Worm (Caenorhabditis elegans) whole organism, L2 larva: ENCODE data around the gene lido-9.

Experiments used
- C34F6.9 ChIP-seq: fragments of 150-350 bp; optimal IDR thresholded peaks from 2 replicates; lab custom pipeline; 2014; ENCODE audit warnings: missing biosample characterization, missing genetic modification characterization
- F13H6.1 ChIP-seq: sonication (generic microtip); optimal IDR thresholded peaks from 2 replicates; lab custom pipeline; 2016; ENCODE audit warnings: missing genetic modification characterization, missing compliant biosample characterization
- R02D3.7 ChIP-seq: fragments of 150-350 bp; optimal IDR thresholded peaks from 2 replicates; lab custom pipeline; 2014; ENCODE audit warnings: missing biosample characterization, missing genetic modification characterization
- ZK546.5 ChIP-seq: sonication (generic microtip); optimal IDR thresholded peaks from 2 replicates; lab custom pipeline; 2017; ENCODE audit warnings: missing biosample characterization, missing genetic modification characterization
- alr-1 ChIP-seq: fragments of 150-350 bp; optimal IDR thresholded peaks from 2 replicates; lab custom pipeline; 2014; ENCODE audit warnings: missing biosample characterization, missing genetic modification characterization
- aly-2 ChIP-seq: fragments of 150-350 bp; optimal IDR thresholded peaks from 2 replicates; lab custom pipeline; 2014; ENCODE audit warnings: missing biosample characterization, missing genetic modification characterization
- ama-1 ChIP-seq: fragments of 150-350 bp; optimal IDR thresholded peaks from 2 replicates; lab custom pipeline; 2018; ENCODE audit warnings: inconsistent platforms
- blmp-1 ChIP-seq: sonication (generic microtip); optimal IDR thresholded peaks from 2 replicates; lab custom pipeline; 2017; ENCODE audit warnings: missing genetic modification characterization, mild to moderate bottlenecking, missing compliant biosample characterization, antibody characterized with exemption, moderate library complexity; ENCODE audit not compliant: insufficient read depth
- ceh-16 ChIP-seq: fragments of 150-350 bp; optimal IDR thresholded peaks from 2 replicates; lab custom pipeline; 2014; ENCODE audit warnings: missing biosample characterization, missing genetic modification characterization
- ceh-82 ChIP-seq: fragments of 150-350 bp; optimal IDR thresholded peaks from 2 replicates; lab custom pipeline; 2014; ENCODE audit warnings: missing biosample characterization, missing genetic modification characterization
- crh-2 ChIP-seq: sonication (generic microtip); optimal IDR thresholded peaks from 2 replicates; lab custom pipeline; 2017; ENCODE audit warnings: missing biosample characterization, missing genetic modification characterization
- dmd-4 ChIP-seq: sonication (generic microtip); optimal IDR thresholded peaks from 2 replicates; lab custom pipeline; 2017; ENCODE audit warnings: missing biosample characterization, missing genetic modification characterization
- elt-1 ChIP-seq: fragments of 150-350 bp; optimal IDR thresholded peaks from 2 replicates; lab custom pipeline; 2014; ENCODE audit warnings: missing biosample characterization, missing genetic modification characterization
- fos-1 ChIP-seq: fragments of 150-350 bp; optimal IDR thresholded peaks from 2 replicates; lab custom pipeline; 2014; ENCODE audit warnings: missing biosample characterization, missing genetic modification characterization
- gmeb-1 ChIP-seq: fragments of 150-350 bp; optimal IDR thresholded peaks from 2 replicates; lab custom pipeline; 2014; ENCODE audit warnings: missing biosample characterization, missing genetic modification characterization
- lin-13 ChIP-seq: fragments of 150-350 bp; optimal IDR thresholded peaks from 2 replicates; lab custom pipeline; 2014; ENCODE audit warnings: missing biosample characterization, missing genetic modification reagents, missing genetic modification characterization
- lsy-2 ChIP-seq, 2 experiments: fragments of 150-350 bp in 1 of 2; sonication (generic microtip) in 1 of 2; optimal IDR thresholded peaks; 2 replicates each; lab custom pipeline; 2014 to 2017; ENCODE audit warnings: missing biosample characterization in 2 of 2, missing genetic modification characterization in 2 of 2
- mab-5 ChIP-seq: fragments of 150-350 bp; optimal IDR thresholded peaks from 2 replicates; lab custom pipeline; 2014; ENCODE audit warnings: missing biosample characterization, missing genetic modification characterization
- mbf-1 ChIP-seq: sonication (generic microtip); optimal IDR thresholded peaks from 2 replicates; lab custom pipeline; 2017; ENCODE audit warnings: missing biosample characterization, missing genetic modification characterization
- mdl-1 ChIP-seq, 2 experiments: fragments of 150-350 bp in 1 of 2; sonication (generic microtip) in 1 of 2; optimal IDR thresholded peaks; 2 replicates each; lab custom pipeline; 2017; ENCODE audit warnings: missing biosample characterization in 2 of 2, missing genetic modification characterization in 2 of 2
- nhr-10 ChIP-seq: sonication (generic microtip); optimal IDR thresholded peaks from 2 replicates; lab custom pipeline; 2017; ENCODE audit warnings: missing biosample characterization, missing genetic modification characterization
- nhr-11 ChIP-seq: fragments of 150-350 bp; optimal IDR thresholded peaks from 2 replicates; lab custom pipeline; 2014; ENCODE audit warnings: missing biosample characterization, missing genetic modification characterization
- nhr-12 ChIP-seq: fragments of 150-350 bp; optimal IDR thresholded peaks from 2 replicates; lab custom pipeline; 2014; ENCODE audit warnings: missing biosample characterization, missing genetic modification characterization
- nhr-129 ChIP-seq: fragments of 150-350 bp; optimal IDR thresholded peaks from 2 replicates; lab custom pipeline; 2014; ENCODE audit warnings: missing biosample characterization, missing genetic modification characterization
- nhr-237 ChIP-seq: fragments of 150-350 bp; optimal IDR thresholded peaks from 2 replicates; lab custom pipeline; 2014; ENCODE audit warnings: missing biosample characterization, missing genetic modification characterization
- nhr-25 ChIP-seq: fragments of 150-350 bp; sonication (generic microtip); optimal IDR thresholded peaks from 3 replicates; lab custom pipeline; 2014; ENCODE audit warnings: missing biosample characterization, missing genetic modification characterization
- nhr-77 ChIP-seq: fragments of 150-350 bp; optimal IDR thresholded peaks from 2 replicates; lab custom pipeline; 2014; ENCODE audit warnings: missing biosample characterization, missing genetic modification characterization
- skn-1 ChIP-seq: sonication (generic microtip); optimal IDR thresholded peaks from 2 replicates; lab custom pipeline; 2017; ENCODE audit warnings: missing biosample characterization, missing genetic modification characterization
- sma-3 ChIP-seq: sonication (generic microtip); optimal IDR thresholded peaks from 2 replicates; lab custom pipeline; 2016; ENCODE audit warnings: missing genetic modification reagents, missing genetic modification characterization, missing compliant biosample characterization
- unc-55 ChIP-seq: fragments of 150-350 bp; sonication (generic microtip); optimal IDR thresholded peaks from 3 replicates; lab custom pipeline; 2014; ENCODE audit warnings: missing biosample characterization, missing genetic modification reagents, missing genetic modification characterization
- zag-1 ChIP-seq: fragments of 150-350 bp; optimal IDR thresholded peaks from 2 replicates; lab custom pipeline; 2014; ENCODE audit warnings: missing biosample characterization, missing genetic modification characterization
- ztf-1 ChIP-seq: fragments of 200-800 bp; sonication (Bioruptor generic); conservative IDR thresholded peaks from 2 replicates; pipeline ENCODE4 v1.3.6; 2022; ENCODE audit warnings: missing genetic modification characterization, missing compliant biosample characterization
- ztf-11 ChIP-seq: sonication (generic microtip); optimal IDR thresholded peaks from 2 replicates; lab custom pipeline; 2017; ENCODE audit warnings: missing biosample characterization, missing genetic modification characterization
- ztf-4 ChIP-seq: fragments of 150-350 bp; optimal IDR thresholded peaks from 2 replicates; lab custom pipeline; 2014; ENCODE audit warnings: missing biosample characterization, missing genetic modification characterization

Gene lido-9

ce11 chrII:3043358-3043757, 42.8 kb downstream of the lido-9 start, which contains the start of gene B0454.8:
Gene B0454.8 (minus strand): TSS chrII:3043458.
- TF ChIP-seq ztf-11 (no peak), sma-3 (no peak), zag-1 (no peak), nhr-237 (tag; lab: Kevin White, UChicago) (no peak), alr-1 (tag; lab: Kevin White, UChicago) (no peak), nhr-25 (no peak), elt-1 (tag; lab: Kevin White, UChicago) (no peak), crh-2 (tag; lab: Kevin White, UChicago) (no peak), ceh-82 (tag; lab: Kevin White, UChicago) (no peak), ama-1 (lab: Kevin White, UChicago) (no peak), unc-55 (GFP tag; lab: Kevin White, UChicago) (no peak), nhr-11 (no peak), R02D3.7 (tag; lab: Kevin White, UChicago) (no peak), ZK546.5 (no peak)

DNA sequence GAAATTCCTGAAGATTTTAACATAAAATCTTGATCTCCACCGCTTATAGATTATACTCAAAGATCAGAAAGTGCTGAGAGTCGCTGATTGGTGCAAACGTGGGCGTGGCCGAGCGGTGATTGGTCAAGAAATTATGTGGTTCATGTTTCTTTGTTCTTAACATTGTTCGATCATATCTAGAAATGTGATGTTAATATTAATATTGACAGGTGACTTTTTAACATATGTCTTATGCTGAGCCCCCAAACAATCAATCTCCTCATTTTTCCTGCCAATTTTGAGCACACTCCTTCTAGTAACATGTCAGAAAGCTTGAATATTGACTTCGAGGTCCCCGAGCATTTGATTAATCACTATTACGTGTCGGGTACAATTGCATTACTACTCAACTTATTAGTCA, 43.5 kb downstream of the lido-9 start, which contains the start of gene sri-29:
TSS of gene sri-29 (plus strand) at position 301 of the 400 bp plus-strand sequence.
- TF ChIP-seq ceh-16 (tag; lab: Kevin White, UChicago) (no peak), F13H6.1 (tag; lab: Kevin White, UChicago) (no peak), ztf-4 (tag; lab: Kevin White, UChicago) (no peak), ztf-1 (GFP tag; lab: Robert Waterston, UW) (no peak), nhr-77 (no peak), mdl-1 (tag; optimal IDR thresholded peaks at IDR 0.05; lab: Kevin White, UChicago) (no peak), lsy-2 (tag; optimal IDR thresholded peaks at IDR 0.05; lab: Kevin White, UChicago) (no peak), gmeb-1 (tag; lab: Kevin White, UChicago) (no peak), R02D3.7 (tag; lab: Kevin White, UChicago) (no peak), elt-1 (tag; lab: Kevin White, UChicago) (no peak), nhr-12 (no peak), C34F6.9 (tag; lab: Kevin White, UChicago) (no peak)

DNA sequence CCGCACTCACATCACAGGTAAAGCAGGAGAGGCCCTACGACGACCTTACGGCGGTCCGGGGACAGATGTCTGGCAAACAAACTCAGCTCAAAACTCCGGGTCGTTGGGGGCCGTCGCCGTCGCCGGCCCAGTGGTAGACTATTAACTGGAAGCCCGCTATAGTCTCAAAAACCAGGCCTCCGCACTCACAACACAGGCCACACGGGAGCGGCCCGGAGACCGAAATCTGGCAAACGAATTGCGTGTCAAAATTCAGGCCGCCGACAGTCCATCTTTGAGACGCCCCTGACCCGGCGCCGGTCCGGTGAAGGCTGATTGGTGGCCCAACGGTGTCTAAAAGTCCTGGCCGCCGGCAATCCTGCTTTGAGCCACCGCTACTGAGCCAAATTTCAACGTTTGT, 44.9 kb downstream of the lido-9 start:
- TF ChIP-seq mdl-1 (tag; optimal IDR thresholded peaks at IDR 0.05; lab: Kevin White, UChicago) (no peak), dmd-4 (no peak), nhr-77 (no peak), lin-13 (no peak), mbf-1 (no peak), crh-2 (tag; lab: Kevin White, UChicago) (no peak), nhr-129 (tag; lab: Kevin White, UChicago) (no peak), alr-1 (tag; lab: Kevin White, UChicago) (no peak), nhr-10 (no peak), fos-1 (tag; lab: Kevin White, UChicago) (no peak), ztf-4 (tag; lab: Kevin White, UChicago) (no peak)

ce11 chrII:3045875-3046274, 45.3 kb downstream of the lido-9 start, which contains the start of gene sri-30:
Gene sri-30 (plus strand): TSS chrII:3046175.
- TF ChIP-seq ztf-4 (tag; lab: Kevin White, UChicago) (no peak), dmd-4 (no peak), skn-1 (tag; lab: Kevin White, UChicago) (no peak), aly-2 (tag; lab: Kevin White, UChicago) (no peak), lsy-2 (tag; optimal IDR thresholded peaks at IDR 0.05; lab: Kevin White, UChicago) (no peak), blmp-1 (tag; lab: Kevin White, UChicago) (no peak), F13H6.1 (tag; lab: Kevin White, UChicago) (no peak), mab-5 (tag; lab: Kevin White, UChicago) (no peak), mbf-1 (no peak)

ce11 chrII:3048378-3048777, 47.8 kb downstream of the lido-9 start, which contains the start of gene sri-28:
Gene sri-28 (plus strand): TSS chrII:3048678.
- TF ChIP-seq aly-2 (tag; lab: Kevin White, UChicago), result no peak
- TF ChIP-seq sma-3, result no peak
- TF ChIP-seq mdl-1 (tag; optimal IDR thresholded peaks at IDR 0.05; lab: Kevin White, UChicago), result no peak
- TF ChIP-seq blmp-1 (tag; lab: Kevin White, UChicago), result no peak
- no peak for TF ChIP-seq nhr-12
- no peak for TF ChIP-seq ceh-16 (tag; lab: Kevin White, UChicago)
- no peak for TF ChIP-seq gmeb-1 (tag; lab: Kevin White, UChicago)
- no peak for TF ChIP-seq fos-1 (tag; lab: Kevin White, UChicago)
- no peak for TF ChIP-seq lsy-2 (tag; optimal IDR thresholded peaks at IDR 0.05; lab: Kevin White, UChicago)
- TF ChIP-seq alr-1 (tag; lab: Kevin White, UChicago), result no peak
- no peak for TF ChIP-seq zag-1
